Fruit fly (Drosophila melanogaster) whole organism, wandering third instar larva: Measurements from ENCODE around the gene bun.
A peak's percentile ranks its signal among the peaks of the same experiment; 100 is the strongest.

Experiments
- Abd-B ChIP-seq: fragments of >200 bp; optimal IDR thresholded peaks from 2 replicates; lab custom pipeline; 2017; ENCODE audit warnings: missing biosample characterization, missing genetic modification characterization
- CrebA ChIP-seq: fragments of 200-800 bp; sonication (Bioruptor generic); optimal IDR thresholded peaks from 2 replicates; lab custom pipeline; 2016; ENCODE audit warnings: missing biosample characterization, mild to moderate bottlenecking, missing genetic modification characterization, borderline replicate concordance
- Dfd ChIP-seq: fragments of >200 bp; optimal IDR thresholded peaks from 2 replicates; lab custom pipeline; 2017; ENCODE audit warnings: missing biosample characterization, missing genetic modification characterization
- Dif ChIP-seq: fragments of 200-275, 200-300 bp; sonication (Bioruptor generic); optimal IDR thresholded peaks from 2 replicates; lab custom pipeline; 2018; ENCODE audit warnings: missing biosample characterization, missing genetic modification characterization; ENCODE audit not compliant: partially characterized antibody
- HLH106 ChIP-seq: fragments of 200-800 bp; optimal IDR thresholded peaks from 3 replicates; lab custom pipeline; 2019; ENCODE audit warnings: missing biosample characterization, mild to moderate bottlenecking, missing genetic modification characterization, moderate library complexity
- Hnf4 ChIP-seq: fragments of 200-800 bp; sonication (Bioruptor generic); optimal IDR thresholded peaks from 2 replicates; lab custom pipeline; 2016; ENCODE audit warnings: missing biosample characterization, mild to moderate bottlenecking, missing genetic modification characterization
- Hr83 ChIP-seq: fragments of 200-300 bp; sonication (Bioruptor generic); optimal IDR thresholded peaks from 2 replicates; lab custom pipeline; 2016; ENCODE audit warnings: missing biosample characterization, mild to moderate bottlenecking, missing genetic modification characterization, moderate library complexity; ENCODE audit not compliant: poor library complexity, severe bottlenecking
- Jra ChIP-seq: sonication (Bioruptor generic); optimal IDR thresholded peaks from 2 replicates; lab custom pipeline; 2016; ENCODE audit warnings: missing biosample characterization, missing genetic modification characterization
- N ChIP-seq: fragments of >200 bp; optimal IDR thresholded peaks from 2 replicates; lab custom pipeline; 2018; ENCODE audit warnings: missing biosample characterization, missing external identifiers, missing genetic modification characterization
- OdsH ChIP-seq: fragments of 200-800 bp; sonication (Bioruptor generic); optimal IDR thresholded peaks from 2 replicates; lab custom pipeline; 2016; ENCODE audit warnings: missing biosample characterization, mild to moderate bottlenecking, missing genetic modification characterization
- Rel ChIP-seq, 2 experiments: fragments of 200-800 bp; sonication (Bioruptor generic) in 1 of 2; optimal IDR thresholded peaks; 2 replicates in 1 of 2; 3 replicates in 1 of 2; lab custom pipeline; 2016 to 2019; ENCODE audit warnings: mild to moderate bottlenecking in 2 of 2, missing biosample characterization in 2 of 2, missing genetic modification characterization in 2 of 2, moderate library complexity in 1 of 2
- Sp1 ChIP-seq: fragments of 200-800 bp; sonication (Bioruptor generic); optimal IDR thresholded peaks from 3 replicates; lab custom pipeline; 2019; ENCODE audit warnings: missing biosample characterization, mild to moderate bottlenecking, missing genetic modification characterization, moderate library complexity
- Vsx2 ChIP-seq: fragments of 200-300, 225-300 bp; sonication (Bioruptor generic); optimal IDR thresholded peaks from 2 replicates; lab custom pipeline; 2018; ENCODE audit warnings: missing biosample characterization, missing genetic modification characterization; ENCODE audit not compliant: partially characterized antibody
- br ChIP-seq: fragments of 200-800 bp; sonication (Bioruptor generic); optimal IDR thresholded peaks from 2 replicates; lab custom pipeline; 2016; ENCODE audit warnings: missing biosample characterization, missing genetic modification characterization
- dl ChIP-seq, 2 experiments: fragments of 175-275, 200-275 bp in 1 of 2; fragments of 200-275 bp in 1 of 2; sonication (Bioruptor generic); optimal IDR thresholded peaks; lab custom pipeline; 2018; ENCODE audit warnings: mild to moderate bottlenecking in 2 of 2, missing biosample characterization in 2 of 2, missing genetic modification characterization in 2 of 2, moderate library complexity in 2 of 2; ENCODE audit not compliant: partially characterized antibody in 2 of 2, insufficient read depth in 1 of 2
- dmrt93B ChIP-seq: fragments of 200-800 bp; sonication (Bioruptor generic); optimal IDR thresholded peaks from 2 replicates; lab custom pipeline; 2018; ENCODE audit warnings: missing biosample characterization, mild to moderate bottlenecking, missing genetic modification characterization
- dsf ChIP-seq: sonication (Bioruptor generic); optimal IDR thresholded peaks from 2 replicates; lab custom pipeline; 2016; ENCODE audit warnings: missing biosample characterization, missing genetic modification characterization, borderline replicate concordance
- foxo ChIP-seq, 2 experiments: fragments of 200-800 bp; sonication (Bioruptor generic); optimal IDR thresholded peaks; 2 replicates in 1 of 2; 3 replicates in 1 of 2; lab custom pipeline; 2016 to 2017; ENCODE audit warnings: missing biosample characterization in 2 of 2, missing genetic modification characterization in 2 of 2
- fru ChIP-seq: fragments of 200-800 bp; sonication (Bioruptor generic); optimal IDR thresholded peaks from 3 replicates; lab custom pipeline; 2016; ENCODE audit warnings: missing biosample characterization, mild to moderate bottlenecking, missing genetic modification characterization
- h ChIP-seq: fragments of 200-800 bp; sonication (Bioruptor generic); optimal IDR thresholded peaks from 3 replicates; lab custom pipeline; 2016; ENCODE audit warnings: missing biosample characterization, mild to moderate bottlenecking, missing genetic modification characterization
- jim ChIP-seq: fragments of 175-275, 200-325 bp; sonication (Bioruptor generic); optimal IDR thresholded peaks from 2 replicates; lab custom pipeline; 2016; ENCODE audit warnings: missing biosample characterization, mild to moderate bottlenecking, missing genetic modification characterization
- pan ChIP-seq: fragments of >200 bp; optimal IDR thresholded peaks from 2 replicates; lab custom pipeline; 2017
- psq ChIP-seq: fragments of 200-800 bp; sonication (Bioruptor generic); optimal IDR thresholded peaks from 3 replicates; lab custom pipeline; 2017; ENCODE audit warnings: missing biosample characterization, mild to moderate bottlenecking, missing genetic modification characterization, moderate library complexity
- rgr ChIP-seq: fragments of 200-800 bp; sonication (Bioruptor generic); optimal IDR thresholded peaks from 3 replicates; lab custom pipeline; 2016; ENCODE audit warnings: missing biosample characterization, mild to moderate bottlenecking, missing genetic modification characterization
- tai ChIP-seq: sonication (Bioruptor generic); optimal IDR thresholded peaks from 2 replicates; lab custom pipeline; 2016; ENCODE audit warnings: missing biosample characterization, missing genetic modification characterization
- usp ChIP-seq: fragments of >200 bp; optimal IDR thresholded peaks from 2 replicates; lab custom pipeline; 2017; ENCODE audit warnings: missing biosample characterization, missing genetic modification characterization

The bun gene

DNA sequence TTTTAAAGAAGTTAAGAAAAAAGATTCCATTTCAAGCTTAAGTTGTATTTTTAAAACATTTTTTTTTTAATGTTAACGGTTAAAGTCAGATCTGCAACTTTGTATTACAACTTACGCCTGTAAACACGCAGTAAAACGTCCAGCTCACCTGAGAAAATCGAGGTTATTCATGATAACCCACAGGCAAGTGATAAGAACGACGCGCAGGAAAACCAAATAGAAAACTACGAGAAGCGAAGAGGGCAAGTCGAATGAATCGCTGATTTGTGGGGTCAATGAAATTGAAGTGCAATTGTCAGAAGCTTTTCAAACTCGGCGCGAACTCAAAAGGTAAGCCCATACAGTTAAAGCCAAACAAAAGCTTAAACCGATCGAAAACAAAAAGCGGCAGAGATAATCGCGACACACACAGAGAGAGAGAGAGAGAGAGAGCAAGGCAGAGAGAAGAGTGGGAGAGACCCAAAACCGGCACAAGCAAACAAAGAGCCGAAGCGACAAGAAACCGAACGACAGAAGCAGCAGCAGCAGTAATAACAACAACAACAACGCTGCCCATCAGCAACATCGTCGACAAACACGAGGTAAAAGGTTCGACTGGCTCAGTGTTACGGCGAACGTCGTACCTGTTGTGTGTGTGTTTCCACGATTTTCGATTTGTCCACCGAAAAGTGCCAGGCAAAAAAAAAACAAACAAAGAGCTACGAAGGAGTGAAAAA, 38.9 kb downstream of the bun start, which contains the start of gene CG43051 (continued):
- TF ChIP-seq Dfd (GFP tag; lab: Kevin White, UChicago): no peak
- peak; percentile 50 for TF ChIP-seq Jra (GFP tag; lab: Kevin White, UChicago)

- TF ChIP-seq fru (GFP tag; lab: Kevin White, UChicago) (peak; percentile 13), psq (no peak), Rel (GFP tag; optimal IDR thresholded peaks at IDR 0.05; lab: Kevin White, UChicago) (no peak), Rel (tag; optimal IDR thresholded peaks at IDR 0.05; lab: Kevin White, UChicago) (peak; percentile 34), dl (GFP tag; optimal IDR thresholded peaks at IDR 0.05; lab: Kevin White, UChicago; ENCODE audit: insufficient read depth in 1 of 2, partially characterized antibody in 2 of 2) (no peak), Dfd (GFP tag; lab: Kevin White, UChicago) (no peak), Abd-B (no peak), CrebA (GFP tag; lab: Kevin White, UChicago) (peak; percentile 13), OdsH (GFP tag; lab: Kevin White, UChicago) (peak; percentile 7), usp (no peak), dsf (GFP tag; lab: Kevin White, UChicago) (no peak), Dif (GFP tag; lab: Kevin White, UChicago) (no peak), Sp1 (GFP tag; lab: Kevin White, UChicago) (peak; percentile 21), h (GFP tag; lab: Kevin White, UChicago) (peak; percentile 87), Hr83 (GFP tag; lab: Kevin White, UChicago) (no peak), rgr (GFP tag; lab: Kevin White, UChicago) (peak; percentile 2), foxo (GFP tag; optimal IDR thresholded peaks at IDR 0.05; lab: Kevin White, UChicago) (no peak)
- TF ChIP-seq, all 38 proteins: peak for 7
Observed at dm6 chr2L:12506744-12507143, 39.7 kb downstream of the bun start.

DNA sequence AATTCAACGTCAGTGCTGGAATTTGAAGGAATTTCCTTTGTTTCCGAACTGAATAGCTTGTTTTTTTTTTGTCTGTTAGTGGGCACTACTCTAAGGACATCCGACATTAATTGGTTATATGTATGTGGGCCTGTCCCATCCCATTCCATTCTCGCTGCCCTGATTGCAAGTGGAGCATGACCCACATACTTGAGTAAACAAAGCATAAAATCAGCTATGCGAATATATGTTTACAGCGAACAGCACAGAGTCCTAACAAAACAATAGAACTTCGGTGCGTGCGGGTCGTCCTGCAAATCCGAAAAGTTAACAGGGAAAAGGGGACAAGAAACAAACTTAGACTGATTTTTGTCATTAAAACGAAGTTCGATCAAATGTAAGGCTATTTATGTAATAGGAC, 40.7 kb downstream of the bun start:
- no peak for TF ChIP-seq CrebA (GFP tag; lab: Kevin White, UChicago)
- TF ChIP-seq Vsx2 (GFP tag; lab: Kevin White, UChicago): no peak
- no peak for TF ChIP-seq Hnf4
- TF ChIP-seq N (GFP tag; lab: Kevin White, UChicago): no peak
- no peak for TF ChIP-seq Sp1 (GFP tag; lab: Kevin White, UChicago)
- no peak for TF ChIP-seq Jra (GFP tag; lab: Kevin White, UChicago)
- no peak for TF ChIP-seq HLH106 (tag; lab: Kevin White, UChicago)
- TF ChIP-seq jim: no peak
- TF ChIP-seq dsf (GFP tag; lab: Kevin White, UChicago): no peak
- no peak for TF ChIP-seq psq
- TF ChIP-seq Hr83 (GFP tag; lab: Kevin White, UChicago): no peak
- TF ChIP-seq foxo (GFP tag; optimal IDR thresholded peaks at IDR 0.05; lab: Kevin White, UChicago): no peak
- no peak for TF ChIP-seq dl (GFP tag; optimal IDR thresholded peaks at IDR 0.05; lab: Kevin White, UChicago; ENCODE audit: insufficient read depth in 1 of 2, partially characterized antibody in 2 of 2)

DNA sequence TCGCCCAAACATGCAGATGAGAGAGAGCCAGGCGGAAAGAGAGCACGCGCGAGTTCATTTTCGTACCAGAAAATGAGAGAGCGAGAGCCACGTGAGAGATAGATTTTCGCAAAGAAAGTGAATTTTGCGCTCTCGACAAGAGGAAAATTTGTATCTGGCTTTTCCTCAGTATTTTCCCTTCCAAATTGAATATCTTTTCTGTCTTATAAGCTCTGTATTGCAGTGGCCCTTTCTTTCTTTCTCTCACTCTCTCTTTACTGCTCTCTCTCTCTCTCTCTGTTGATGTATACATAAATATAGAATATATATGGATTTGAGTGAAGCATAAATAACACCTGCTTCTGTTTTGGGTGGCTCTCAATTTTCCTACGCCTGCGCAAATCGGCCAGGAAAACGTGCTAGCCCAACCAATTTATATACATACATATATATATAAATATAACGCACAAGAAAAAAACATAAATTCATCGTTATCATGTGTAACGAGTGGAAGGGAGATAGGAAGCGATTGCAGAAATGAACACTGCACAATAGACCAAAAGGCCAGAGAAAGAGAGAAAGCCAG, 41.4 kb downstream of the bun start:
- TF ChIP-seq CrebA (GFP tag; lab: Kevin White, UChicago) (peak; percentile 1), HLH106 (tag; lab: Kevin White, UChicago) (no peak)

DNA sequence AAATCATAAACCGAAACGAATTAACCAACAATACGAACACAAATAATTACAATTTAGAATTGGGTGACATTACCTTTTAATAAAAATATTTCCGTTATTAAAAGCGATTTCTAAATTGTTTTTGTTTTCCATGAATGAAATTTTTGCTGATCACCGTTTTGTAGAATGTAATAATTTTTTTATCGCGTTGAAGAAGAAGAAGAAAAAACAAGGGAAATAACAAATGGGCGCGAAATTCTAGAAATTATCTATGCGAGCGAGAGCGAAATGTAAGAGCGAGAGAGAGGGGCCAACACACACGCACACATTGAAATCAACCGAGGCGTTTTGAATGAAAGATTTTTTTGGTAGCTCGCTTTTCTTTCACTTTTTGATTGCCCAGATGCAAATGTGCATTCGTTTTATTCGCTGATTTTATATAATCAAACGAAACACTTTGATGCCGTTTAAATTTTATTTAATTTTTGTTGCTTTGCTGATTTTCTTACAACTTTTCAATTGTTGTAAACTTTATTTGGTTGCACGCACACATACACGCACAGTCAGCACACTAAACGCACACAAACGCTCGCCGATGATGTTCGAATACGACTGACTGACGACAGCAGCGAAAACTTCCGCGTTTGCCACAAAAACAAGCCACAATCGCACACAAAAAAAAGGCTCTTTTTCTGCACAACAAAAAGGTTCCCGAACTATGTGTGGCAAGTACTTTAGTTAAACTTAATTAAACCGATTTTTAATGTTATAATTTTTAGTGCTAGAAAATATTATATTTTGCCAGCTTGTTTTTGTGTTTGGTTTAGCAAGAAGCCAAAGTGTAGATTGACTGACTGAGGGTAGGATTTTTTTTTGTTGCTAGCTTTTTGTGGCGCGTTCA, 42.2 kb downstream of the bun start:
- no peak for TF ChIP-seq br (GFP tag; lab: Kevin White, UChicago)
- TF ChIP-seq foxo (GFP tag; optimal IDR thresholded peaks at IDR 0.05; lab: Kevin White, UChicago): no peak
- TF ChIP-seq CrebA (GFP tag; lab: Kevin White, UChicago): no peak
- TF ChIP-seq pan: no peak
- no peak for TF ChIP-seq dmrt93B (GFP tag; lab: Kevin White, UChicago)
- no peak for TF ChIP-seq Rel (GFP tag; optimal IDR thresholded peaks at IDR 0.05; lab: Kevin White, UChicago)
- peak; percentile 71 for TF ChIP-seq Rel (tag; optimal IDR thresholded peaks at IDR 0.05; lab: Kevin White, UChicago)
- TF ChIP-seq fru (GFP tag; lab: Kevin White, UChicago): no peak
- no peak for TF ChIP-seq OdsH (GFP tag; lab: Kevin White, UChicago)
- TF ChIP-seq h (GFP tag; lab: Kevin White, UChicago): no peak
- TF ChIP-seq tai (GFP tag; lab: Kevin White, UChicago): peak; percentile 8
- TF ChIP-seq, all 38 proteins: peak for 2
